Worm (Caenorhabditis elegans): ENCODE data around the gene Y48D7A.1.

Gene Y48D7A.1

ce11 chrX:3054394-3054793 is 45.1 kb downstream of the Y48D7A.1 start:
- TF ChIP-seq ham-2 (GFP tag; optimal IDR thresholded peaks at IDR 0.05) (no peak), unc-39 (tag; optimal IDR thresholded peaks at IDR 0.05) (no peak), elt-1 (tag; optimal IDR thresholded peaks at IDR 0.05; ENCODE audit: borderline replicate concordance, insufficient read depth) (no peak), ztf-11 (tag; optimal IDR thresholded peaks at IDR 0.05) (no peak), lin-13 (tag; optimal IDR thresholded peaks at IDR 0.05) (no peak), unc-120 (tag; optimal IDR thresholded peaks at IDR 0.05; ENCODE audit: poor library complexity, severe bottlenecking) (no peak), sptf-1 (tag; optimal IDR thresholded peaks at IDR 0.05) (no peak), lsy-2 (tag; optimal IDR thresholded peaks at IDR 0.05) (no peak), nhr-237 (tag; optimal IDR thresholded peaks at IDR 0.05) (no peak), bed-3 (GFP tag; optimal IDR thresholded peaks at IDR 0.05) (no peak), drap-1 (GFP tag; optimal IDR thresholded peaks at IDR 0.05) (no peak), zip-8 (tag; optimal IDR thresholded peaks at IDR 0.05) (no peak)

ce11 chrX:3054802-3055201 is 45.5 kb downstream of the Y48D7A.1 start, which contains the start of gene twk-26:
Gene twk-26 (minus strand): TSS chrX:3054824.
- TF ChIP-seq flh-1 (GFP tag; optimal IDR thresholded peaks at IDR 0.05) (no peak), lin-13 (tag; optimal IDR thresholded peaks at IDR 0.05) (no peak), lsy-2 (tag; optimal IDR thresholded peaks at IDR 0.05) (no peak), ceh-43 (GFP tag; optimal IDR thresholded peaks at IDR 0.05) (no peak), nhr-237 (tag; optimal IDR thresholded peaks at IDR 0.05) (no peak), elt-1 (tag; optimal IDR thresholded peaks at IDR 0.05; ENCODE audit: borderline replicate concordance, insufficient read depth) (no peak), mls-2 (tag; optimal IDR thresholded peaks at IDR 0.05) (no peak), sptf-1 (tag; optimal IDR thresholded peaks at IDR 0.05) (no peak), hlh-1 (tag; optimal IDR thresholded peaks at IDR 0.05) (no peak), ces-1 (GFP tag; optimal IDR thresholded peaks at IDR 0.05) (no peak), nhr-28 (tag; optimal IDR thresholded peaks at IDR 0.05) (no peak), ceh-83 (GFP tag; optimal IDR thresholded peaks at IDR 0.05) (no peak), cnd-1 (tag; optimal IDR thresholded peaks at IDR 0.05) (no peak), unc-39 (tag; optimal IDR thresholded peaks at IDR 0.05) (no peak), drap-1 (GFP tag; optimal IDR thresholded peaks at IDR 0.05) (no peak)

- TF ChIP-seq lsy-2 (tag; optimal IDR thresholded peaks at IDR 0.05), result no peak
- no peak for TF ChIP-seq drap-1 (GFP tag; optimal IDR thresholded peaks at IDR 0.05)
- no peak for TF ChIP-seq sptf-1 (tag; optimal IDR thresholded peaks at IDR 0.05)
- no peak for TF ChIP-seq flh-1 (GFP tag; optimal IDR thresholded peaks at IDR 0.05)
- no peak for TF ChIP-seq nhr-2 (tag; optimal IDR thresholded peaks at IDR 0.05)
- no peak for TF ChIP-seq mab-5 (tag; optimal IDR thresholded peaks at IDR 0.05)
- no peak for TF ChIP-seq nhr-237 (tag; optimal IDR thresholded peaks at IDR 0.05)
- TF ChIP-seq lin-13 (tag; optimal IDR thresholded peaks at IDR 0.05), result no peak
- no peak for TF ChIP-seq lin-32 (GFP tag; optimal IDR thresholded peaks at IDR 0.05)
- TF ChIP-seq mep-1 (tag; optimal IDR thresholded peaks at IDR 0.05), result no peak
- no peak for TF ChIP-seq ztf-11 (tag; optimal IDR thresholded peaks at IDR 0.05)
- no peak for TF ChIP-seq M03D4.4 (tag; optimal IDR thresholded peaks at IDR 0.05)
- no peak for TF ChIP-seq tbx-8 (GFP tag; optimal IDR thresholded peaks at IDR 0.05)
Observed at ce11 chrX:3056098-3056497, 46.8 kb downstream of the Y48D7A.1 start.

ce11 chrX:3057656-3058055 is 48.4 kb downstream of the Y48D7A.1 start:
- no peak for TF ChIP-seq blmp-1 (tag; optimal IDR thresholded peaks at IDR 0.05)

- TF ChIP-seq mls-2 (tag; optimal IDR thresholded peaks at IDR 0.05) (no peak), mep-1 (tag; optimal IDR thresholded peaks at IDR 0.05) (no peak), lin-13 (tag; optimal IDR thresholded peaks at IDR 0.05) (no peak), ceh-39 (tag; optimal IDR thresholded peaks at IDR 0.05) (no peak)
Observed at ce11 chrX:3059299-3059698, 50.0 kb downstream of the Y48D7A.1 start, which contains the start of gene rsef-1. Gene rsef-1 (minus strand): TSS chrX:3059399.
